Worm (Caenorhabditis elegans) whole organism, L3 larva: ENCODE measurements around the gene mkk-4.

Experiments
- aly-2 ChIP-seq: fragments of 150-350 bp; optimal IDR thresholded peaks from 2 replicates; lab custom pipeline; 2014; ENCODE audit warnings: missing biosample characterization, missing genetic modification characterization
- ama-1 ChIP-seq: fragments of 150-350 bp; optimal IDR thresholded peaks from 2 replicates; lab custom pipeline; 2018
- ceh-16 ChIP-seq: sonication (generic microtip); optimal IDR thresholded peaks from 2 replicates; lab custom pipeline; 2017; ENCODE audit warnings: missing biosample characterization, missing genetic modification characterization
- ceh-28 ChIP-seq: fragments of 150-350 bp; optimal IDR thresholded peaks from 2 replicates; lab custom pipeline; 2014; ENCODE audit warnings: missing biosample characterization, missing genetic modification reagents, missing genetic modification characterization
- ceh-82 ChIP-seq: fragments of 150-350 bp; optimal IDR thresholded peaks from 2 replicates; lab custom pipeline; 2014; ENCODE audit warnings: missing biosample characterization, missing genetic modification characterization
- ceh-9 ChIP-seq: sonication (generic microtip); optimal IDR thresholded peaks from 2 replicates; lab custom pipeline; 2018; ENCODE audit warnings: missing biosample characterization, missing genetic modification characterization
- daf-12 ChIP-seq: fragments of 150-350 bp; optimal IDR thresholded peaks from 2 replicates; lab custom pipeline; 2014; ENCODE audit warnings: missing biosample characterization, missing genetic modification reagents, missing genetic modification characterization
- egl-5 ChIP-seq: fragments of 150-350 bp; optimal IDR thresholded peaks from 2 replicates; lab custom pipeline; 2017; ENCODE audit warnings: missing biosample characterization, missing genetic modification reagents, missing genetic modification characterization, inconsistent platforms
- elt-1 ChIP-seq: fragments of 150-350 bp; optimal IDR thresholded peaks from 2 replicates; lab custom pipeline; 2014; ENCODE audit warnings: missing biosample characterization, missing genetic modification characterization
- elt-2 ChIP-seq: sonication (generic microtip); optimal IDR thresholded peaks from 2 replicates; lab custom pipeline; 2016; ENCODE audit warnings: missing genetic modification reagents, mild to moderate bottlenecking, missing genetic modification characterization, missing compliant biosample characterization
- elt-3 ChIP-seq, 3 experiments: fragments of 150-350 bp in 1 of 3; sonication (generic microtip) in 2 of 3; optimal IDR thresholded peaks; 2 replicates in 2 of 3; 4 replicates in 1 of 3; lab custom pipeline; 2014 to 2017; ENCODE audit warnings: missing biosample characterization in 3 of 3, missing genetic modification characterization in 3 of 3
- eor-1 ChIP-seq, 2 experiments: fragments of 150-350 bp; optimal IDR thresholded peaks; 2 replicates each; lab custom pipeline; 2014 to 2018; ENCODE audit warnings: missing biosample characterization in 2 of 2, missing genetic modification characterization in 2 of 2
- fkh-10 ChIP-seq: sonication (generic microtip); optimal IDR thresholded peaks from 2 replicates; lab custom pipeline; 2017; ENCODE audit warnings: missing biosample characterization, missing genetic modification reagents, missing genetic modification characterization
- fkh-2 ChIP-seq: fragments of 150-350 bp; optimal IDR thresholded peaks from 2 replicates; lab custom pipeline; 2014; ENCODE audit warnings: missing biosample characterization, missing genetic modification reagents, missing genetic modification characterization
- jun-1 ChIP-seq: fragments of 150-350 bp; optimal IDR thresholded peaks from 2 replicates; lab custom pipeline; 2014; ENCODE audit warnings: missing biosample characterization, missing genetic modification reagents, missing genetic modification characterization
- lin-15B ChIP-seq: fragments of 150-350 bp; optimal IDR thresholded peaks from 2 replicates; lab custom pipeline; 2014; ENCODE audit warnings: missing biosample characterization, missing genetic modification characterization
- lsy-12 ChIP-seq: sonication (generic microtip); optimal IDR thresholded peaks from 2 replicates; lab custom pipeline; 2016; ENCODE audit warnings: mild to moderate bottlenecking, missing genetic modification characterization, missing compliant biosample characterization
- mdl-1 ChIP-seq: fragments of 150-350 bp; optimal IDR thresholded peaks from 2 replicates; lab custom pipeline; 2014; ENCODE audit warnings: missing biosample characterization, missing genetic modification characterization
- mml-1 ChIP-seq: fragments of 150-350 bp; sonication (generic microtip); optimal IDR thresholded peaks from 3 replicates; lab custom pipeline; 2014; ENCODE audit warnings: missing biosample characterization, missing genetic modification characterization
- nfya-1 ChIP-seq: sonication (generic microtip); optimal IDR thresholded peaks from 2 replicates; lab custom pipeline; 2017; ENCODE audit warnings: missing genetic modification characterization, mild to moderate bottlenecking, missing compliant biosample characterization, antibody characterized with exemption, moderate library complexity; ENCODE audit not compliant: insufficient read depth
- nhr-11 ChIP-seq: fragments of 150-350 bp; optimal IDR thresholded peaks from 2 replicates; lab custom pipeline; 2014; ENCODE audit warnings: missing biosample characterization, missing genetic modification characterization
- nhr-12 ChIP-seq: fragments of 150-350 bp; optimal IDR thresholded peaks from 2 replicates; lab custom pipeline; 2014; ENCODE audit warnings: missing biosample characterization, missing genetic modification characterization
- nhr-23 ChIP-seq: fragments of 150-350 bp; optimal IDR thresholded peaks from 2 replicates; lab custom pipeline; 2014; ENCODE audit warnings: missing biosample characterization, missing genetic modification reagents, missing genetic modification characterization
- nhr-237 ChIP-seq: fragments of 150-350 bp; optimal IDR thresholded peaks from 2 replicates; lab custom pipeline; 2014; ENCODE audit warnings: missing biosample characterization, missing genetic modification characterization
- nhr-25 ChIP-seq: sonication (generic microtip); optimal IDR thresholded peaks from 2 replicates; lab custom pipeline; 2017; ENCODE audit warnings: missing biosample characterization, missing genetic modification characterization
- nhr-28 ChIP-seq: fragments of 150-350 bp; optimal IDR thresholded peaks from 2 replicates; lab custom pipeline; 2014; ENCODE audit warnings: missing biosample characterization, missing genetic modification characterization
- nhr-43 ChIP-seq: sonication (generic microtip); optimal IDR thresholded peaks from 2 replicates; lab custom pipeline; 2016; ENCODE audit warnings: mild to moderate bottlenecking, missing genetic modification characterization, missing compliant biosample characterization; ENCODE audit not compliant: poor library complexity, severe bottlenecking
- nhr-67 ChIP-seq: fragments of 150-350 bp; optimal IDR thresholded peaks from 2 replicates; lab custom pipeline; 2014; ENCODE audit warnings: missing biosample characterization, missing genetic modification characterization
- nhr-76 ChIP-seq: fragments of 150-350 bp; sonication (generic microtip); optimal IDR thresholded peaks from 5 replicates; lab custom pipeline; 2014; ENCODE audit warnings: missing biosample characterization, missing genetic modification characterization
- nhr-77 ChIP-seq: fragments of 150-350 bp; optimal IDR thresholded peaks from 2 replicates; lab custom pipeline; 2014; ENCODE audit warnings: missing biosample characterization, missing genetic modification characterization
- pqm-1 ChIP-seq: fragments of 150-350 bp; optimal IDR thresholded peaks from 2 replicates; lab custom pipeline; 2017; ENCODE audit warnings: missing biosample characterization, missing genetic modification characterization, inconsistent platforms
- sea-2 ChIP-seq: fragments of 150-350 bp; sonication (generic microtip); optimal IDR thresholded peaks from 4 replicates; lab custom pipeline; 2014; ENCODE audit warnings: missing biosample characterization, missing genetic modification reagents, missing genetic modification characterization
- snpc-4 ChIP-seq: fragments of 150-350 bp; optimal IDR thresholded peaks from 2 replicates; lab custom pipeline; 2014; ENCODE audit warnings: missing biosample characterization, missing genetic modification characterization
- tbx-2 ChIP-seq: sonication (generic microtip); optimal IDR thresholded peaks from 2 replicates; lab custom pipeline; 2016; ENCODE audit warnings: mild to moderate bottlenecking, missing genetic modification characterization, missing compliant biosample characterization
- unc-62 ChIP-seq: fragments of 150-350 bp; sonication (generic microtip); optimal IDR thresholded peaks from 4 replicates; lab custom pipeline; 2014; ENCODE audit warnings: missing biosample characterization, missing genetic modification reagents, missing genetic modification characterization
- zag-1 ChIP-seq: fragments of 150-350 bp; optimal IDR thresholded peaks from 2 replicates; lab custom pipeline; 2014; ENCODE audit warnings: missing biosample characterization, missing genetic modification characterization
- ztf-11 ChIP-seq: fragments of 150-350 bp; optimal IDR thresholded peaks from 2 replicates; lab custom pipeline; 2014; ENCODE audit warnings: missing biosample characterization, missing genetic modification characterization
- ztf-4 ChIP-seq: fragments of 150-350 bp; optimal IDR thresholded peaks from 2 replicates; lab custom pipeline; 2014; ENCODE audit warnings: missing biosample characterization, missing genetic modification characterization

The mkk-4 gene

ce11 chrX:10000635-10001034, 27.0 kb upstream of the mkk-4 start, which contains the start of gene F19C6.2:
TSS of gene F19C6.2 (plus strand) at chrX:10000935.
- TF ChIP-seq nhr-28 (tag; lab: Kevin White, UChicago) (no peak), unc-62 (no peak), nhr-67 (tag; lab: Kevin White, UChicago) (no peak), ztf-11 (tag; lab: Kevin White, UChicago) (no peak), jun-1 (tag; lab: Kevin White, UChicago) (no peak), fkh-2 (tag; lab: Kevin White, UChicago) (no peak), nhr-23 (tag; lab: Kevin White, UChicago) (no peak), nhr-11 (tag; lab: Kevin White, UChicago) (no peak), zag-1 (tag; lab: Kevin White, UChicago) (no peak), mdl-1 (no peak), ceh-28 (no peak), ceh-82 (tag; lab: Kevin White, UChicago) (no peak), tbx-2 (no peak), mml-1 (tag; lab: Kevin White, UChicago) (no peak), egl-5 (tag; lab: Kevin White, UChicago) (no peak), fkh-10 (GFP tag; lab: Kevin White, UChicago) (no peak)

DNA sequence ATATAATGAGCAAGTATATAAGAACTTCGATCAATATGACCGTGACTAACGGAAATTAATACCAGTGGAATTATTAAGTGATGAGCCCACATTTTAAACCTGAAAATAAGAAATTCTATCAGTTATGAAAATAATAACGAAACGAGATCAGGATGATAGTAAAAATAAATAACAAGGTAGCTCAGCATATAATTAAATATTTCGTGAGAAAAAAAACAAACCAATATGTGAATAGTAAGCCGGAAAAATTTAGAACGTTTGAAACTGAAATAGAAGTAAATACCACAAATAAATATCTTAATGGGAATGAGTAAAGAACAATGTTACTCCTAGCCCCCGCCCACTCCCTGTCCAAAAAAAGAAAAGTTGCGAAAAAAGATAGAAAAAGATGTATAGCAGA, 19.0 kb upstream of the mkk-4 start, which contains the start of gene F19C6.3:
Gene F19C6.3 (minus strand): TSS at position 101 of the 400 bp plus-strand sequence.
- TF ChIP-seq nhr-77 (tag; lab: Kevin White, UChicago) (no peak), nhr-12 (tag; lab: Kevin White, UChicago) (no peak), eor-1 (tag; optimal IDR thresholded peaks at IDR 0.05; lab: Kevin White, UChicago) (no peak), elt-1 (tag; lab: Kevin White, UChicago) (no peak), nhr-76 (tag; lab: Kevin White, UChicago) (no peak), elt-3 (tag; optimal IDR thresholded peaks at IDR 0.05; lab: Kevin White, UChicago) (no peak), nhr-25 (tag; lab: Kevin White, UChicago) (no peak), ceh-9 (no peak), nhr-237 (no peak), sea-2 (GFP tag; lab: Kevin White, UChicago) (no peak), ztf-4 (tag; lab: Kevin White, UChicago) (no peak), aly-2 (tag; lab: Kevin White, UChicago) (no peak), tbx-2 (no peak), snpc-4 (tag; lab: Kevin White, UChicago) (no peak), egl-5 (tag; lab: Kevin White, UChicago) (no peak), ceh-16 (tag; lab: Kevin White, UChicago) (no peak)

DNA sequence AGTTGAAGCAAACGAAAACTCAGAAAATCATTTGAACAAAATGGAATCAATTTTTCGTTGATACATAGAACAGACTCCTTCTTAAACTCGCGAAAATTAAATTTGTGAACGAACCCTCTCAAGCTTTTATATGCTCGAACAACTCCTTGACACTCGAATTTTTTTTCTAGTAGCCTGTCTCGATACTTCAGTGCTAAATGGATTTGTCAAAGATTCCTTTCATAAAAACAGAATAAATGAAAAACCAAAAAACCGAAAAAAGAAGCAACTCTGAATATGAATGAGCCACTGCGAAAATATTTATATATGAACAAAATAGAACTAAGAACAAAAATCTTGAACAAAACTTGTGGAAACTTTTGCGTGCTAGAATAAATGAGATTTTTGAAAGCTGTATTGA, 17.7 kb upstream of the mkk-4 start:
- TF ChIP-seq ceh-16 (tag; lab: Kevin White, UChicago), result no peak
- peak; percentile 29 for TF ChIP-seq fkh-10 (GFP tag; lab: Kevin White, UChicago)

DNA sequence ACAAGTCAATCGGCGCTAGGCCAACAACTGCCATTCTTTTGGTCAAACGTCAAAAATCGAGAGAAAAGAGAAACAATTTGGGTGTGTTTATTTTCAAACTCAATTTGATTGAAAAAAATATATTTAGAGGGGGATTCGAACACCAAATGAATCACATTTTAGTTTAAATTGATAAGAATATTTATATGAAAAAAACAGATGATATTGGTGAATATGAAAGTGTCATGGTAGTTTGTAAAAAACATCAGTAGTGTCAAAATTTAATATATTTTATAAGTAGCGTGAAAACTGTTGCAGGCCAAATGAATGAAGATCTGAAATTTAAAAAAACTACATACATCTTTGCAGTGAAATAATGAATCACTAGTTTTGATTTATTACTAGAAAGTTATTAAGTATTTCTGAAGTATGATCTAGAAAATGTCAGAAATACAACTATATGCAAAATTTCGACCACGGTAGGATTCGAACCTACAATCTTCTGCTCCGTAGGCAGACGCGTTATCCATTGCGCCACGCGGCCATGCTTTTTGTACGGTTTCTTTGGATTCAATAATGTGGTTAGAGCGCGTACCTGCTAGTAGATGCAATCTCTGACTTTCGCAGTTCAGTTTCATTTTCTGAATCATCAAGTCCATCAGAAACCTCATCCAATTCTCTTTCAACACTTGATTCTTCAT, 9.5 kb upstream of the mkk-4 start, which contains the start of gene F19C6.4:
Gene F19C6.4 (minus strand): TSS at position 51 of the 680 bp plus-strand sequence.
- no peak for TF ChIP-seq lin-15B (tag; lab: Kevin White, UChicago)
- peak; percentile 12 for TF ChIP-seq elt-2 (tag; lab: Kevin White, UChicago)
- no peak for TF ChIP-seq nhr-28 (tag; lab: Kevin White, UChicago)
- peak; percentile 49 for TF ChIP-seq lsy-12 (tag; lab: Kevin White, UChicago)
- TF ChIP-seq nhr-25 (tag; lab: Kevin White, UChicago), result peak; percentile 25
- no peak for TF ChIP-seq ceh-82 (tag; lab: Kevin White, UChicago)
- TF ChIP-seq ama-1 (lab: Kevin White, UChicago), result no peak
- TF ChIP-seq nfya-1, result no peak
- no peak for TF ChIP-seq daf-12 (tag; lab: Kevin White, UChicago)
- TF ChIP-seq nhr-76 (tag; lab: Kevin White, UChicago), result no peak
- peak; percentile 22 for TF ChIP-seq pqm-1
- TF ChIP-seq nhr-43 (tag; lab: Kevin White, UChicago), result peak; percentile 31
